Fruit fly (Drosophila melanogaster): ENCODE results near the gene rdgC.

Gene rdgC

DNA sequence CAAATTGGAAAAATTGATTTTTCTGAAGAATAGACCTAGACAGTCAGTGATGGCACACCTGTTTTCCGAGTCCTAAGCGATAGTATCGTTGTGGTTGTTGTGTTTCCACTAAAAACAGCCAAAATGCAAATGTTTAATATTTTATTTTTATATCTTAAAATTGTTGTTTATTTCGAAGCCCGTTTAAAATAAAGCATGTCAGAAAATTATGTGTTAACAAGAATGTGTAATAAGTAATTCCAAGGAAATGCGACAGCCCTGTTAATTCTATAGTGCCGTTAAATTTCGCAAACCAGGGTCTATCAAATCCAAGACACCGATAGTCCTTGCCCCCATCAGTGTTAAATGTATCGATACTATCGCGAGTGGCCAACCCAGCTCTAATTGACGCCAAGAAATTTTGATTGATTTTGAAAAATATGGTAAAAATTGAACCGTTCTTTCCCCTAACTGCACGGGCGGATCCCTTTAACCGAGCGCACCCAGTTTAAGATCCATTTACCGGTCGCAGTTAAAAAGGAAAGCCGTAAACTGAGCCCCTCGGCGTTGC, 54.3 kb downstream of the rdgC start, which contains the start of gene Pex23 (continued):
- TF ChIP-seq Spps (tag; optimal IDR thresholded peaks at IDR 0.05), result peak; percentile 64
- TF ChIP-seq NK7.1 (GFP tag; optimal IDR thresholded peaks at IDR 0.05), result peak; percentile 17
- TF ChIP-seq CG14014 (GFP tag; IDR thresholded peaks at IDR 0.05), result peak; percentile 80
- no peak for TF ChIP-seq CG15011 (GFP tag; optimal IDR thresholded peaks at IDR 0.05)
- peak; percentile 75 for TF ChIP-seq Rx (GFP tag; IDR thresholded peaks at IDR 0.05)
- TF ChIP-seq CG11504 (tag; optimal IDR thresholded peaks at IDR 0.05), result no peak
- TF ChIP-seq Oli (tag; optimal IDR thresholded peaks at IDR 0.05), result peak; percentile 68
- TF ChIP-seq CG12155 (GFP tag; optimal IDR thresholded peaks at IDR 0.05), result peak; percentile 85
- no peak for TF ChIP-seq pb (GFP tag; optimal IDR thresholded peaks at IDR 0.05)
- TF ChIP-seq CG4820 (GFP tag; optimal IDR thresholded peaks at IDR 0.05), result peak; percentile 79
- no peak for TF ChIP-seq Doc2 (GFP tag; IDR thresholded peaks at IDR 0.05)
- peak in 1 of 2 experiments; percentile 72 for TF ChIP-seq Pdp1 (GFP tag; optimal IDR thresholded peaks at IDR 0.05)
- TF ChIP-seq fru (optimal IDR thresholded peaks at IDR 0.05), result no peak
- TF ChIP-seq zen (tag; optimal IDR thresholded peaks at IDR 0.05), result peak; percentile 81
- TF ChIP-seq HLH54F (GFP tag; optimal IDR thresholded peaks at IDR 0.05), result peak; percentile 70
- TF ChIP-seq CG9876 (GFP tag; optimal IDR thresholded peaks at IDR 0.05), result peak; percentile 53
- TF ChIP-seq CG8359 (GFP tag; optimal IDR thresholded peaks at IDR 0.05; ENCODE audit: borderline replicate concordance), result no peak
- peak; percentile 81 for TF ChIP-seq Lhr (GFP tag; optimal IDR thresholded peaks at IDR 0.05)
- TF ChIP-seq CG4328 (GFP tag; optimal IDR thresholded peaks at IDR 0.05), result no peak
- peak; percentile 88 for TF ChIP-seq CG2712 (tag; optimal IDR thresholded peaks at IDR 0.05)
- TF ChIP-seq Hand (GFP tag; optimal IDR thresholded peaks at IDR 0.05), result peak; percentile 1
- TF ChIP-seq CG1602 (GFP tag; optimal IDR thresholded peaks at IDR 0.05), result peak; percentile 81
- peak; percentile 59 for TF ChIP-seq tx (GFP tag; optimal IDR thresholded peaks at IDR 0.05)
- peak; percentile 54 for TF ChIP-seq CG6683 (GFP tag; optimal IDR thresholded peaks at IDR 0.05)
- no peak for TF ChIP-seq sim (GFP tag; IDR thresholded peaks at IDR 0.05)
- TF ChIP-seq CG14710 (tag; optimal IDR thresholded peaks at IDR 0.05), result peak; percentile 91
- peak; percentile 63 for TF ChIP-seq luna (GFP tag; optimal IDR thresholded peaks at IDR 0.05)
- peak; percentile 44 to 57 for TF ChIP-seq chif (GFP tag; optimal IDR thresholded peaks at IDR 0.05)
- TF ChIP-seq CG7271 (tag; optimal IDR thresholded peaks at IDR 0.05), result peak; percentile 37
- TF ChIP-seq CG17612 (GFP tag; IDR thresholded peaks at IDR 0.05), result 0 out of 2 replicates have a peak, but pooled peaks have one; percentile 22
- TF ChIP-seq cg (GFP tag; optimal IDR thresholded peaks at IDR 0.05), result no peak
- peak; percentile 79 for TF ChIP-seq CG10147 (GFP tag; optimal IDR thresholded peaks at IDR 0.05)
- peak; percentile 81 for TF ChIP-seq pzg (GFP tag; optimal IDR thresholded peaks at IDR 0.05)
- TF ChIP-seq CG9797 (GFP tag; optimal IDR thresholded peaks at IDR 0.05), result peak; percentile 53
- TF ChIP-seq kay (GFP tag; optimal IDR thresholded peaks at IDR 0.05), result peak; percentile 73
- TF ChIP-seq BtbVII (GFP tag; optimal IDR thresholded peaks at IDR 0.05), result peak; percentile 53
- peak; percentile 77 for TF ChIP-seq CG17328 (GFP tag; IDR thresholded peaks at IDR 0.05)
- no peak for TF ChIP-seq Sox100B (GFP tag; optimal IDR thresholded peaks at IDR 0.05)
- peak; percentile 56; the same call in 1 of the 2 replicates for TF ChIP-seq danr (GFP tag; IDR thresholded peaks at IDR 0.05)
- peak; percentile 28 for TF ChIP-seq repo (GFP tag; optimal IDR thresholded peaks at IDR 0.05)
- TF ChIP-seq sisA (GFP tag; IDR thresholded peaks at IDR 0.05), result peak; percentile 81
- no peak for TF ChIP-seq CG15269 (tag; optimal IDR thresholded peaks at IDR 0.05)
- no peak for TF ChIP-seq CG14965 (GFP tag; optimal IDR thresholded peaks at IDR 0.05; ENCODE audit: borderline replicate concordance)
- TF ChIP-seq slbo (GFP tag; IDR thresholded peaks at IDR 0.05), result peak; percentile 91
- peak; percentile 87 for TF ChIP-seq CG32532 (GFP tag; IDR thresholded peaks at IDR 0.05)
- TF ChIP-seq knrl (GFP tag; IDR thresholded peaks at IDR 0.05; ENCODE audit: partially characterized antibody), result peak; percentile 99
- peak; percentile 86 for TF ChIP-seq CG9727 (GFP tag; optimal IDR thresholded peaks at IDR 0.05)
- TF ChIP-seq lab (GFP tag; optimal IDR thresholded peaks at IDR 0.05), result no peak
- peak; percentile 88 for TF ChIP-seq sug (tag; optimal IDR thresholded peaks at IDR 0.05)
- no peak for TF ChIP-seq pros (GFP tag; optimal IDR thresholded peaks at IDR 0.05)

All from whole organism, embryonic.